Fruit fly (Drosophila melanogaster) whole organism, wandering third instar larva: ENCODE measurements around the gene alpha-Man-Ib.

Experiments
- Abd-B ChIP-seq: fragments of >200 bp; optimal IDR thresholded peaks from 2 replicates; lab custom pipeline; 2017; ENCODE audit warnings: missing biosample characterization, missing genetic modification characterization
- CG32264 ChIP-seq: fragments of 200-800 bp; sonication (Bioruptor generic); optimal IDR thresholded peaks from 2 replicates; lab custom pipeline; 2016; ENCODE audit warnings: missing biosample characterization, missing genetic modification characterization
- CG9705 ChIP-seq: fragments of 200-800 bp; sonication (Bioruptor generic); optimal IDR thresholded peaks from 2 replicates; lab custom pipeline; 2018; ENCODE audit warnings: missing biosample characterization, mild to moderate bottlenecking, missing genetic modification characterization
- Dfd ChIP-seq: fragments of >200 bp; optimal IDR thresholded peaks from 2 replicates; lab custom pipeline; 2017; ENCODE audit warnings: missing biosample characterization, missing genetic modification characterization
- Dif ChIP-seq: fragments of 200-275, 200-300 bp; sonication (Bioruptor generic); optimal IDR thresholded peaks from 2 replicates; lab custom pipeline; 2018; ENCODE audit warnings: missing biosample characterization, missing genetic modification characterization; ENCODE audit not compliant: partially characterized antibody
- GATAd ChIP-seq: sonication (Bioruptor generic); optimal IDR thresholded peaks from 2 replicates; lab custom pipeline; 2016; ENCODE audit warnings: missing biosample characterization, missing genetic modification characterization
- HLH106 ChIP-seq: fragments of 200-800 bp; optimal IDR thresholded peaks from 3 replicates; lab custom pipeline; 2019; ENCODE audit warnings: missing biosample characterization, mild to moderate bottlenecking, missing genetic modification characterization, moderate library complexity
- Hnf4 ChIP-seq: fragments of 200-800 bp; sonication (Bioruptor generic); optimal IDR thresholded peaks from 2 replicates; lab custom pipeline; 2016; ENCODE audit warnings: missing biosample characterization, mild to moderate bottlenecking, missing genetic modification characterization
- Hr78 ChIP-seq: fragments of >200 bp; optimal IDR thresholded peaks from 2 replicates; lab custom pipeline; 2017; ENCODE audit warnings: missing biosample characterization, missing genetic modification characterization
- Hr83 ChIP-seq: fragments of 200-300 bp; sonication (Bioruptor generic); optimal IDR thresholded peaks from 2 replicates; lab custom pipeline; 2016; ENCODE audit warnings: missing biosample characterization, mild to moderate bottlenecking, missing genetic modification characterization, moderate library complexity; ENCODE audit not compliant: poor library complexity, severe bottlenecking
- Jra ChIP-seq: sonication (Bioruptor generic); optimal IDR thresholded peaks from 2 replicates; lab custom pipeline; 2016; ENCODE audit warnings: missing biosample characterization, missing genetic modification characterization
- Mio ChIP-seq: sonication (Bioruptor generic); optimal IDR thresholded peaks from 2 replicates; lab custom pipeline; 2016; ENCODE audit warnings: missing biosample characterization, missing genetic modification characterization
- Myc ChIP-seq: fragments of >200 bp; optimal IDR thresholded peaks from 2 replicates; lab custom pipeline; 2017
- N ChIP-seq: fragments of >200 bp; optimal IDR thresholded peaks from 2 replicates; lab custom pipeline; 2018; ENCODE audit warnings: missing biosample characterization, missing external identifiers, missing genetic modification characterization
- OdsH ChIP-seq: fragments of 200-800 bp; sonication (Bioruptor generic); optimal IDR thresholded peaks from 2 replicates; lab custom pipeline; 2016; ENCODE audit warnings: missing biosample characterization, mild to moderate bottlenecking, missing genetic modification characterization
- Rel ChIP-seq, 2 experiments: fragments of 200-800 bp; sonication (Bioruptor generic) in 1 of 2; optimal IDR thresholded peaks; 2 replicates in 1 of 2; 3 replicates in 1 of 2; lab custom pipeline; 2016 to 2019; ENCODE audit warnings: mild to moderate bottlenecking in 2 of 2, missing biosample characterization in 2 of 2, missing genetic modification characterization in 2 of 2, moderate library complexity in 1 of 2
- Sp1 ChIP-seq: fragments of 200-800 bp; sonication (Bioruptor generic); optimal IDR thresholded peaks from 3 replicates; lab custom pipeline; 2019; ENCODE audit warnings: missing biosample characterization, mild to moderate bottlenecking, missing genetic modification characterization, moderate library complexity
- br ChIP-seq: fragments of 200-800 bp; sonication (Bioruptor generic); optimal IDR thresholded peaks from 2 replicates; lab custom pipeline; 2016; ENCODE audit warnings: missing biosample characterization, missing genetic modification characterization
- brk ChIP-seq: fragments of 200-800 bp; sonication (Bioruptor generic); optimal IDR thresholded peaks from 2 replicates; lab custom pipeline; 2016; ENCODE audit warnings: missing biosample characterization, mild to moderate bottlenecking, missing genetic modification characterization
- dl ChIP-seq, 2 experiments: fragments of 175-275, 200-275 bp in 1 of 2; fragments of 200-275 bp in 1 of 2; sonication (Bioruptor generic); optimal IDR thresholded peaks; lab custom pipeline; 2018; ENCODE audit warnings: mild to moderate bottlenecking in 2 of 2, missing biosample characterization in 2 of 2, missing genetic modification characterization in 2 of 2, moderate library complexity in 2 of 2; ENCODE audit not compliant: partially characterized antibody in 2 of 2, insufficient read depth in 1 of 2
- dmrt93B ChIP-seq: fragments of 200-800 bp; sonication (Bioruptor generic); optimal IDR thresholded peaks from 2 replicates; lab custom pipeline; 2018; ENCODE audit warnings: missing biosample characterization, mild to moderate bottlenecking, missing genetic modification characterization
- dsf ChIP-seq: sonication (Bioruptor generic); optimal IDR thresholded peaks from 2 replicates; lab custom pipeline; 2016; ENCODE audit warnings: missing biosample characterization, missing genetic modification characterization, borderline replicate concordance
- ey ChIP-seq: fragments of 200-800 bp; sonication (Bioruptor generic); optimal IDR thresholded peaks from 2 replicates; lab custom pipeline; 2016; ENCODE audit warnings: missing biosample characterization, missing genetic modification characterization
- foxo ChIP-seq, 2 experiments: fragments of 200-800 bp; sonication (Bioruptor generic); optimal IDR thresholded peaks; 2 replicates in 1 of 2; 3 replicates in 1 of 2; lab custom pipeline; 2016 to 2017; ENCODE audit warnings: missing biosample characterization in 2 of 2, missing genetic modification characterization in 2 of 2
- fru ChIP-seq: fragments of 200-800 bp; sonication (Bioruptor generic); optimal IDR thresholded peaks from 3 replicates; lab custom pipeline; 2016; ENCODE audit warnings: missing biosample characterization, mild to moderate bottlenecking, missing genetic modification characterization
- h ChIP-seq: fragments of 200-800 bp; sonication (Bioruptor generic); optimal IDR thresholded peaks from 3 replicates; lab custom pipeline; 2016; ENCODE audit warnings: missing biosample characterization, mild to moderate bottlenecking, missing genetic modification characterization
- lola ChIP-seq: fragments of >200 bp; optimal IDR thresholded peaks from 2 replicates; lab custom pipeline; 2017; ENCODE audit warnings: missing biosample characterization, missing genetic modification characterization
- pan ChIP-seq: fragments of >200 bp; optimal IDR thresholded peaks from 2 replicates; lab custom pipeline; 2017
- psq ChIP-seq: fragments of 200-800 bp; sonication (Bioruptor generic); optimal IDR thresholded peaks from 3 replicates; lab custom pipeline; 2017; ENCODE audit warnings: missing biosample characterization, mild to moderate bottlenecking, missing genetic modification characterization, moderate library complexity
- rgr ChIP-seq: fragments of 200-800 bp; sonication (Bioruptor generic); optimal IDR thresholded peaks from 3 replicates; lab custom pipeline; 2016; ENCODE audit warnings: missing biosample characterization, mild to moderate bottlenecking, missing genetic modification characterization
- sage ChIP-seq: fragments of 200-800 bp; sonication (Bioruptor generic); optimal IDR thresholded peaks from 2 replicates; lab custom pipeline; 2016; ENCODE audit warnings: missing biosample characterization, mild to moderate bottlenecking, missing genetic modification characterization
- sv ChIP-seq: fragments of 200-800 bp; sonication (Bioruptor generic); optimal IDR thresholded peaks from 3 replicates; lab custom pipeline; 2016; ENCODE audit warnings: missing biosample characterization, missing genetic modification characterization
- tai ChIP-seq: sonication (Bioruptor generic); optimal IDR thresholded peaks from 2 replicates; lab custom pipeline; 2016; ENCODE audit warnings: missing biosample characterization, missing genetic modification characterization
- usp ChIP-seq: fragments of >200 bp; optimal IDR thresholded peaks from 2 replicates; lab custom pipeline; 2017; ENCODE audit warnings: missing biosample characterization, missing genetic modification characterization
- woc ChIP-seq: sonication (Bioruptor generic); optimal IDR thresholded peaks from 2 replicates; lab custom pipeline; 2016; ENCODE audit warnings: missing biosample characterization, mild to moderate bottlenecking, missing genetic modification characterization

Gene alpha-Man-Ib

DNA sequence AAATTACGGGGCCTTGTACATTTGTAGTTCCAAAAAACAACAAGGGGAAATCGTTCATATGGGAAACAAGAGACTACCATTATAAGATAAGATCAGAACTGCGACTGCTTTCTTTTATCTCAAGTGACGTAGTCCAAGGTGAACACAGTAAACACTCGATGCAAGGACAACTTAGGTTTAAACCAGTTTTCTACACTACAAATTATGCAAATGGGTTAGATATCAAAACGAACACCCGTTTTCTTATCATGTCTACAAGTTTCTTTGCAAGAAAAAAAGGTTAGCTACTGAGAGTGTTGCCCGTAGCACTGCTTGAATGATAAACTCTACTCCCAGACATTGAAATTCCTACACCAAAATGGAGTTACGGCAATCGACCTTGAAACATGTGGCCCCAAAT, 11.5 kb upstream of the alpha-Man-Ib start (continued):
- no peak for TF ChIP-seq dl (GFP tag; optimal IDR thresholded peaks at IDR 0.05; lab: Kevin White, UChicago; ENCODE audit: insufficient read depth in 1 of 2, partially characterized antibody in 2 of 2)
- no peak for TF ChIP-seq Hr78 (GFP tag; lab: Kevin White, UChicago)
- no peak for TF ChIP-seq sage (GFP tag; lab: Kevin White, UChicago)
- peak; percentile 78 for TF ChIP-seq psq
- peak; percentile 81 for TF ChIP-seq OdsH
- no peak for TF ChIP-seq usp (GFP tag; lab: Kevin White, UChicago)
- no peak for TF ChIP-seq sv (GFP tag; lab: Kevin White, UChicago)
- peak; percentile 66 for TF ChIP-seq dmrt93B
- TF ChIP-seq CG9705 (GFP tag; lab: Kevin White, UChicago): no peak
- peak; percentile 20 for TF ChIP-seq dsf (GFP tag; lab: Kevin White, UChicago)
- TF ChIP-seq Sp1: peak; percentile 69
- no peak for TF ChIP-seq Myc (lab: Kevin White, UChicago)
- TF ChIP-seq tai (GFP tag; lab: Kevin White, UChicago): no peak
- TF ChIP-seq Dif: no peak
- TF ChIP-seq lola (GFP tag; lab: Kevin White, UChicago): no peak

DNA sequence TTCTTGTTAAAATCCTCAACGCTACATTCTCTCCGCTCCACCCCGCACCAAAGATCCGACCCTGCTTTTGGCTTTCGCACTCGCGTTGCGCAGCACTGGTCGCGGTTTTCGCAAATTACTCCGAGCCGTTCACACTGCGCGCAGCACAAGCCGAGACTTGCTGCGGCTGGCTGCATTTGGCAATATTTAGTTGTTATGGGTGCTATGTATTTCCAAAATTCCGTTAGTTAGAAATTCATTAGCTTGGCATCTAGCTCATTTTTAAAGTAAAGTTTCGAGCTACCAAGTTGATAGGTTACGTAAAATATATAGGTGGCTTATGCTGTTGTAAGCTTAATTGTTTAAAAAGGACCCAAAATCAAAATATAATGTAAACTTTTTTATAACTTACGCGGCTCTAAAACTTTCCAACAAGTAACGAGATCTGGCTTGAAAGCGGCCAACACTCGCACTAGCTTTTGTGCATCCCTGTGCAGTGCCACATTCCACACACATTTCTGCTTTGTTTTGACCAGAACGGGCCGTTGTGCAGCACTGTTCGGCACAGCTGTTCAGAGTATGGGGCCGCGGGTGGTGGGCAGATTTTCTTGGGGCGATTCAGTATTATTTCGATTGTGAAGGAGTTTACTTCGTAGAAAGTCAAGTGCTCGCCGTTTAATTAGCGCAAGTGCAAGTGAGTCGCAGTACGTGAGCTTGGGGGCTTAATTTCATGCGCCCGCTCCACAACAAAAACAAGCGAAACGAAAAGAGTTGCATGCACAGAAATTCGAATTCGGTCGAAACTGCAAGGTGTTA, 10.4 kb upstream of the alpha-Man-Ib start, which contains the start of the genes yem and Ctl2:
Gene yem (minus strand): TSS at position 63 of the 795 bp plus-strand sequence.
Gene Ctl2 (plus strand): TSS at position 554 of the 795 bp plus-strand sequence.
- TF ChIP-seq rgr (GFP tag; lab: Kevin White, UChicago) (peak; percentile 56), Hr83 (GFP tag; lab: Kevin White, UChicago) (peak; percentile 96), h (peak; percentile 75), br (GFP tag; lab: Kevin White, UChicago) (peak; percentile 79), fru (GFP tag; lab: Kevin White, UChicago) (peak; percentile 82), Dfd (GFP tag; lab: Kevin White, UChicago) (no peak), Sp1 (peak; percentile 61), Dif (peak; percentile 23), woc (GFP tag; lab: Kevin White, UChicago) (peak; percentile 95), HLH106 (peak; percentile 71), CG9705 (GFP tag; lab: Kevin White, UChicago) (peak; percentile 63), dl (GFP tag; optimal IDR thresholded peaks at IDR 0.05; lab: Kevin White, UChicago; ENCODE audit: insufficient read depth in 1 of 2, partially characterized antibody in 2 of 2) (no peak), lola (GFP tag; lab: Kevin White, UChicago) (no peak), Rel (GFP tag; optimal IDR thresholded peaks at IDR 0.05; lab: Kevin White, UChicago) (no peak), Rel (tag; optimal IDR thresholded peaks at IDR 0.05; lab: Kevin White, UChicago) (peak; percentile 47), OdsH (peak; percentile 49), foxo (GFP tag; optimal IDR thresholded peaks at IDR 0.05; lab: Kevin White, UChicago) (peak in 1 of 2 experiments; percentile 85), ey (GFP tag; lab: Kevin White, UChicago) (peak; percentile 71), GATAd (peak; percentile 52), sv (GFP tag; lab: Kevin White, UChicago) (peak; percentile 85), tai (GFP tag; lab: Kevin White, UChicago) (no peak), dmrt93B (peak; percentile 64), psq (peak; percentile 76), Hnf4 (GFP tag; lab: Kevin White, UChicago) (no peak), Myc (lab: Kevin White, UChicago) (peak; percentile 93), usp (GFP tag; lab: Kevin White, UChicago) (no peak), pan (lab: Kevin White, UChicago) (no peak)

DNA sequence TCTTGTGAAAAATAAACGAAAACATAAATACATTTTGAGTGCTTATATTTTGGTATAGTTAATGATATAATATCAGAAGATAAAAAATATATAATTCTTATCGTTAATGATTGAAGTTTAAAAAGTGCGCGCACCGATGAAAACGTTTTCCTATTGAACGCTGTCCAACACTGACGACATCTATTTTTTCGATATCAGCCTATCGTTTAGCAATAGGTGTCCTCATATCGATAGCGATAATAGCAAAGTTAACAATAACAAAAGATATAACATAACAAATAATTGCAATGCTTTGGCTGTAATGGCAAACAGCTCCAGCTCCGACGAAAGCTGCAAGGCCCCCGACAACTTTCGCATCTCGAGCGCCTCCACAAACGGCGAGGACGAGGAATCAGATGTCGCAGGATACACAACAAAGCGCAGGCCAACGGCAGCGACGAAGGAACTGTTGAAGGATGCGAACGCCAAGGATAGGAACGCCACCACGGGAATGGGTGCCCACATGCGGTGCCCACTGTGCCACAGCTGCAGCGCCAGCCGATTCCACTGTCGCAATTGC, 3.6 kb upstream of the alpha-Man-Ib start, which contains the start of gene Atg14:
Gene Atg14 (plus strand): TSS at position 225 of the 559 bp plus-strand sequence.
- TF ChIP-seq sv (GFP tag; lab: Kevin White, UChicago) (no peak), Abd-B (GFP tag; lab: Kevin White, UChicago) (no peak), Sp1 (no peak), N (no peak), GATAd (no peak), tai (GFP tag; lab: Kevin White, UChicago) (no peak), CG9705 (GFP tag; lab: Kevin White, UChicago) (no peak), Dfd (GFP tag; lab: Kevin White, UChicago) (no peak), h (peak; percentile 27), dsf (GFP tag; lab: Kevin White, UChicago) (no peak), woc (GFP tag; lab: Kevin White, UChicago) (no peak), Hr78 (GFP tag; lab: Kevin White, UChicago) (no peak), CG32264 (GFP tag; lab: Kevin White, UChicago) (no peak), Dif (no peak), usp (GFP tag; lab: Kevin White, UChicago) (no peak), Hnf4 (GFP tag; lab: Kevin White, UChicago) (no peak), dmrt93B (no peak), Mio (GFP tag; lab: Kevin White, UChicago) (no peak), Jra (GFP tag; lab: Kevin White, UChicago) (no peak), fru (GFP tag; lab: Kevin White, UChicago) (peak; percentile 37), psq (no peak), brk (GFP tag; lab: Kevin White, UChicago) (no peak), foxo (GFP tag; optimal IDR thresholded peaks at IDR 0.05; lab: Kevin White, UChicago) (peak in 1 of 2 experiments; percentile 21), lola (GFP tag; lab: Kevin White, UChicago) (no peak), Hr83 (GFP tag; lab: Kevin White, UChicago) (peak; percentile 1), Rel (GFP tag; optimal IDR thresholded peaks at IDR 0.05; lab: Kevin White, UChicago) (no peak), Rel (tag; optimal IDR thresholded peaks at IDR 0.05; lab: Kevin White, UChicago) (no peak), br (GFP tag; lab: Kevin White, UChicago) (peak; percentile 9)
- TF ChIP-seq, all 38 proteins: peak for 5
